Worm (Caenorhabditis elegans) whole organism, young adult: ENCODE results near the gene gst-34.

Experiments used
- F22D6.2 ChIP-seq: sonication (generic microtip); optimal IDR thresholded peaks from 2 replicates; lab custom pipeline; 2016; ENCODE audit warnings: mild to moderate bottlenecking, missing genetic modification characterization, missing compliant biosample characterization
- F57A8.1 ChIP-seq: fragments of 200-800 bp; sonication (Bioruptor generic); optimal IDR thresholded peaks from 2 replicates; lab custom pipeline; 2018; ENCODE audit warnings: mild to moderate bottlenecking, missing genetic modification characterization, moderate library complexity, missing compliant biosample characterization
- ceh-27 ChIP-seq: fragments of 200-800 bp; sonication (Bioruptor generic); optimal IDR thresholded peaks from 2 replicates; lab custom pipeline; 2018; ENCODE audit warnings: mild to moderate bottlenecking, missing genetic modification characterization, moderate library complexity, missing compliant biosample characterization
- chd-7 ChIP-seq: sonication (generic microtip); optimal IDR thresholded peaks from 2 replicates; lab custom pipeline; 2016; ENCODE audit warnings: mild to moderate bottlenecking, missing genetic modification characterization, moderate library complexity, missing compliant biosample characterization
- let-526 ChIP-seq: fragments of 200-800 bp; sonication (Bioruptor generic); IDR thresholded peaks from 2 replicates; pipeline ENCODE4 v1.3.6; 2022; ENCODE audit warnings: missing genetic modification reagents, missing genetic modification characterization, missing compliant biosample characterization
- madf-3 ChIP-seq: fragments of 200-800 bp; sonication (Bioruptor generic); IDR thresholded peaks from 2 replicates; pipeline ENCODE4 v1.3.6; 2022; ENCODE audit warnings: missing genetic modification reagents, missing genetic modification characterization, missing compliant biosample characterization
- sea-2 ChIP-seq: fragments of 200-800 bp; sonication (Bioruptor generic); IDR thresholded peaks from 2 replicates; pipeline ENCODE4 v1.3.6; 2022; ENCODE audit warnings: missing genetic modification characterization, missing compliant biosample characterization
- unc-62 ChIP-seq: fragments of 150-350 bp; optimal IDR thresholded peaks from 2 replicates; lab custom pipeline; 2014; ENCODE audit warnings: missing biosample characterization, missing genetic modification reagents, missing genetic modification characterization

DNA sequence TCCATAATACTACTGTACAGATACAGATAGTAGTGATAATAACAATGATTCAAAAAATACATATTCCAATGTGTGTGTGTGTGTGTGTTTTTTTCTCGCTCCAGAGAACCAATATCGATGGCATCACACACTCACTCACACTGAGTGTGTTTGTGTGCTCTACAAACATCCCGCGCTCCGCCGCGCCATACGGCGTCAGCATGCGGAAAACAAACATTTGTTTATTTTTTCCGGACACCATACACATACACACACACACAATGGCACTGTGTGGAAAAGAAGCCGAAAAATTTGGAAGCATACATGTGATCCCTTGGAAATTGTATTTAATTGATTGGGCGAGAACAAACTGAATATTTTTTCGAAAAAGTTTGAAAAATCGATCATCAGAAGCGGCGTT is 36.0 kb upstream of the gst-34 start:
- TF ChIP-seq let-526 = no peak
- TF ChIP-seq madf-3 (GFP tag; lab: Robert Waterston, UW) = no peak
- TF ChIP-seq F22D6.2 = no peak
- TF ChIP-seq ceh-27 (GFP tag; lab: Kevin White, UChicago) = no peak
- no peak for TF ChIP-seq F57A8.1 (GFP tag; lab: Kevin White, UChicago)
- TF ChIP-seq sea-2 (GFP tag; lab: Robert Waterston, UW) = no peak
- no peak for TF ChIP-seq chd-7 (tag; lab: Kevin White, UChicago)
- TF ChIP-seq unc-62 = no peak
